Worm (Caenorhabditis elegans): ENCODE results near the gene ZK938.12.
A peak's percentile ranks its signal among the peaks of the same experiment; 100 is the strongest.

ZK938.12 gene

ce11 chrII:9831033-9831432 is at the start of gene ZK938.12:
TSS of gene ZK938.12 (plus strand) at chrII:9831333.
- TF ChIP-seq ztf-4 (tag; optimal IDR thresholded peaks at IDR 0.05) = no peak
- no peak for TF ChIP-seq fkh-2 (tag; optimal IDR thresholded peaks at IDR 0.05)
- TF ChIP-seq nhr-77 (tag; optimal IDR thresholded peaks at IDR 0.05) = no peak
- no peak for TF ChIP-seq fos-1 (tag; optimal IDR thresholded peaks at IDR 0.05)
- TF ChIP-seq elt-1 (tag; optimal IDR thresholded peaks at IDR 0.05) = no peak
- no peak for TF ChIP-seq fkh-10 (GFP tag; optimal IDR thresholded peaks at IDR 0.05)
- no peak for TF ChIP-seq ceh-16 (tag; optimal IDR thresholded peaks at IDR 0.05)
- no peak for TF ChIP-seq tbx-2 (tag; optimal IDR thresholded peaks at IDR 0.05)
- TF ChIP-seq R02D3.7 (tag; optimal IDR thresholded peaks at IDR 0.05) = no peak
- no peak for TF ChIP-seq pha-4 (tag; optimal IDR thresholded peaks at IDR 0.05)
- no peak for TF ChIP-seq nhr-12 (tag; optimal IDR thresholded peaks at IDR 0.05)
- no peak for TF ChIP-seq nhr-11 (tag; optimal IDR thresholded peaks at IDR 0.05)
- TF ChIP-seq nhr-28 (tag; optimal IDR thresholded peaks at IDR 0.05) = no peak
- no peak for TF ChIP-seq pqm-1 (tag; optimal IDR thresholded peaks at IDR 0.05)
- TF ChIP-seq hmg-11 (tag; optimal IDR thresholded peaks at IDR 0.05) = no peak
- TF ChIP-seq jun-1 (tag; optimal IDR thresholded peaks at IDR 0.05) = no peak
- no peak for TF ChIP-seq sea-2 (GFP tag; optimal IDR thresholded peaks at IDR 0.05)
- TF ChIP-seq ceh-82 (tag; optimal IDR thresholded peaks at IDR 0.05) = no peak
- TF ChIP-seq skn-1 (tag; optimal IDR thresholded peaks at IDR 0.05) = no peak
- TF ChIP-seq aly-2 (tag; optimal IDR thresholded peaks at IDR 0.05) = no peak

- TF ChIP-seq pha-4 (tag; optimal IDR thresholded peaks at IDR 0.05) = peak; percentile 70
- TF ChIP-seq ceh-16 (tag; optimal IDR thresholded peaks at IDR 0.05) = no peak
- peak; percentile 76 for TF ChIP-seq pqm-1 (tag; optimal IDR thresholded peaks at IDR 0.05)
- peak; percentile 38 for TF ChIP-seq elt-2 (tag; optimal IDR thresholded peaks at IDR 0.05)
These were observed 49.3 kb upstream of the ZK938.12 start, which contains the start of gene cyp-13A1 for ce11 chrII:9781842-9782241. TSS of gene cyp-13A1 (minus strand) at chrII:9781997.

ce11 chrII:9782337-9782736 is 48.8 kb upstream of the ZK938.12 start, which contains the start of gene T10B9.14:
TSS of gene T10B9.14 (minus strand) at chrII:9782437.
- TF ChIP-seq ceh-82 (tag; optimal IDR thresholded peaks at IDR 0.05) (no peak), ama-1 (optimal IDR thresholded peaks at IDR 0.05) (no peak), elt-1 (tag; optimal IDR thresholded peaks at IDR 0.05) (no peak), fkh-10 (GFP tag; optimal IDR thresholded peaks at IDR 0.05) (no peak), skn-1 (tag; optimal IDR thresholded peaks at IDR 0.05) (no peak), jun-1 (tag; optimal IDR thresholded peaks at IDR 0.05) (no peak), sea-2 (GFP tag; optimal IDR thresholded peaks at IDR 0.05) (no peak), pqm-1 (tag; optimal IDR thresholded peaks at IDR 0.05) (no peak), mml-1 (tag; optimal IDR thresholded peaks at IDR 0.05) (no peak), elt-2 (tag; optimal IDR thresholded peaks at IDR 0.05) (no peak), nhr-11 (tag; optimal IDR thresholded peaks at IDR 0.05) (no peak), ZK546.5 (tag; optimal IDR thresholded peaks at IDR 0.05) (no peak), mdl-1 (tag; optimal IDR thresholded peaks at IDR 0.05) (no peak), nhr-67 (tag; optimal IDR thresholded peaks at IDR 0.05) (no peak)

- TF ChIP-seq nhr-25 (tag; optimal IDR thresholded peaks at IDR 0.05) = peak; percentile 57
- TF ChIP-seq elt-1 (tag; optimal IDR thresholded peaks at IDR 0.05) = peak; percentile 8
- TF ChIP-seq nhr-23 (tag; optimal IDR thresholded peaks at IDR 0.05) = peak; percentile 81
- no peak for TF ChIP-seq pqm-1 (tag; optimal IDR thresholded peaks at IDR 0.05)
These were observed 44.9 kb upstream of the ZK938.12 start for ce11 chrII:9786215-9786614.

- TF ChIP-seq nhr-11 (tag; optimal IDR thresholded peaks at IDR 0.05) (peak; percentile 52), eor-1 (tag; optimal IDR thresholded peaks at IDR 0.05) (no peak), mdl-1 (tag; optimal IDR thresholded peaks at IDR 0.05) (no peak), ztf-4 (tag; optimal IDR thresholded peaks at IDR 0.05) (no peak), elt-1 (tag; optimal IDR thresholded peaks at IDR 0.05) (peak; percentile 85), nfya-1 (tag; optimal IDR thresholded peaks at IDR 0.05; ENCODE audit: insufficient read depth) (peak; percentile 31), fos-1 (tag; optimal IDR thresholded peaks at IDR 0.05) (no peak), sea-2 (GFP tag; optimal IDR thresholded peaks at IDR 0.05) (no peak), lin-15B (tag; optimal IDR thresholded peaks at IDR 0.05) (peak; percentile 11), daf-12 (tag; optimal IDR thresholded peaks at IDR 0.05) (no peak), ceh-82 (tag; optimal IDR thresholded peaks at IDR 0.05) (no peak), skn-1 (tag; optimal IDR thresholded peaks at IDR 0.05) (no peak), egl-5 (tag; optimal IDR thresholded peaks at IDR 0.05) (no peak), nhr-28 (tag; optimal IDR thresholded peaks at IDR 0.05) (no peak), ceh-16 (tag; optimal IDR thresholded peaks at IDR 0.05) (no peak), ceh-28 (tag; optimal IDR thresholded peaks at IDR 0.05) (peak; percentile 5), ceh-9 (tag; optimal IDR thresholded peaks at IDR 0.05) (no peak), lin-39 (tag; optimal IDR thresholded peaks at IDR 0.05) (no peak), jun-1 (tag; optimal IDR thresholded peaks at IDR 0.05) (peak; percentile 26), tbx-2 (tag; optimal IDR thresholded peaks at IDR 0.05) (no peak), zag-1 (tag; optimal IDR thresholded peaks at IDR 0.05) (no peak), hmg-11 (tag; optimal IDR thresholded peaks at IDR 0.05) (no peak), nhr-77 (tag; optimal IDR thresholded peaks at IDR 0.05) (peak; percentile 6), egl-27 (tag; optimal IDR thresholded peaks at IDR 0.05) (no peak), nhr-23 (tag; optimal IDR thresholded peaks at IDR 0.05) (peak; percentile 55), snpc-4 (tag; optimal IDR thresholded peaks at IDR 0.05) (peak; percentile 96), fkh-2 (tag; optimal IDR thresholded peaks at IDR 0.05) (no peak), elt-3 (tag; optimal IDR thresholded peaks at IDR 0.05) (no peak), nhr-76 (tag; optimal IDR thresholded peaks at IDR 0.05) (no peak), elt-2 (tag; optimal IDR thresholded peaks at IDR 0.05) (peak; percentile 87), fkh-10 (GFP tag; optimal IDR thresholded peaks at IDR 0.05) (no peak)
These were observed 43.6 kb upstream of the ZK938.12 start, which contains the start of gene cyp-13A2 for ce11 chrII:9787395-9788152. TSS of gene cyp-13A2 (minus strand) at chrII:9787629.

Data from whole organism, L3 larva.